Worm (Caenorhabditis elegans) whole organism, L1 larva: ENCODE results near the gene F37C12.10.

Source experiments
- C34B4.2 ChIP-seq: sonication (generic microtip); optimal IDR thresholded peaks from 2 replicates; lab custom pipeline; 2017; ENCODE audit warnings: mild to moderate bottlenecking, missing genetic modification characterization, missing compliant biosample characterization
- Y116A8C.19 ChIP-seq: sonication (generic microtip); optimal IDR thresholded peaks from 2 replicates; lab custom pipeline; 2016; ENCODE audit warnings: missing compliant biosample characterization, missing genetic modification characterization, borderline replicate concordance
- alr-1 ChIP-seq: fragments of 200-800 bp; sonication (Bioruptor generic); optimal IDR thresholded peaks from 2 replicates; lab custom pipeline; 2018; ENCODE audit warnings: borderline replicate concordance, mild to moderate bottlenecking, missing genetic modification characterization, missing compliant biosample characterization
- ama-1 ChIP-seq: fragments of 150-350 bp; optimal IDR thresholded peaks from 2 replicates; lab custom pipeline; 2014
- blmp-1 ChIP-seq: fragments of 150-350 bp; optimal IDR thresholded peaks from 2 replicates; lab custom pipeline; 2014; ENCODE audit warnings: missing biosample characterization, missing genetic modification characterization
- ceh-63 ChIP-seq: fragments of 200-800 bp; sonication (Bioruptor generic); optimal IDR thresholded peaks from 2 replicates; lab custom pipeline; 2018; ENCODE audit warnings: mild to moderate bottlenecking, missing genetic modification characterization, missing compliant biosample characterization
- ceh-82 ChIP-seq, 3 experiments: fragments of 150-350 bp in 1 of 3; sonication (generic microtip) in 2 of 3; optimal IDR thresholded peaks; 2 replicates each; lab custom pipeline; 2014 to 2017; ENCODE audit warnings: missing biosample characterization in 3 of 3, missing genetic modification characterization in 3 of 3
- ceh-88 ChIP-seq: fragments of 200-800 bp; sonication (Bioruptor generic); IDR thresholded peaks from 2 replicates; pipeline ENCODE4 v1.3.6; 2022; ENCODE audit warnings: missing genetic modification characterization, missing compliant biosample characterization
- dpl-1 ChIP-seq, 3 experiments: fragments of 150-350 bp in 2 of 3; sonication (generic microtip) in 1 of 3; optimal IDR thresholded peaks; 2 replicates each; lab custom pipeline; 2014 to 2017; ENCODE audit warnings: missing biosample characterization in 3 of 3, missing genetic modification characterization in 3 of 3, missing genetic modification reagents in 3 of 3
- dsc-1 ChIP-seq: sonication (generic microtip); optimal IDR thresholded peaks from 2 replicates; lab custom pipeline; 2016; ENCODE audit warnings: mild to moderate bottlenecking, missing genetic modification characterization, missing compliant biosample characterization
- fos-1 ChIP-seq: fragments of 150-350 bp; optimal IDR thresholded peaks from 2 replicates; lab custom pipeline; 2014; ENCODE audit warnings: missing biosample characterization, missing genetic modification characterization
- hlh-17 ChIP-seq: fragments of 200-800 bp; sonication (Bioruptor generic); optimal IDR thresholded peaks from 2 replicates; lab custom pipeline; 2018; ENCODE audit warnings: missing genetic modification characterization, mild to moderate bottlenecking, missing compliant biosample characterization, moderate library complexity, borderline replicate concordance
- irx-1 ChIP-seq: sonication (generic microtip); optimal IDR thresholded peaks from 2 replicates; lab custom pipeline; 2016; ENCODE audit warnings: missing genetic modification characterization, missing compliant biosample characterization
- isw-1 ChIP-seq: fragments of 200-800 bp; sonication (Bioruptor generic); IDR thresholded peaks from 2 replicates; pipeline ENCODE4 v1.3.6; 2022; ENCODE audit warnings: missing genetic modification characterization, missing compliant biosample characterization
- jun-1 ChIP-seq: fragments of 150-350 bp; optimal IDR thresholded peaks from 2 replicates; lab custom pipeline; 2014; ENCODE audit warnings: missing biosample characterization, missing genetic modification reagents, missing genetic modification characterization
- lin-14 ChIP-seq: fragments of 200-800 bp; sonication (Bioruptor generic); optimal IDR thresholded peaks from 2 replicates; lab custom pipeline; 2018; ENCODE audit warnings: mild to moderate bottlenecking, missing genetic modification characterization, moderate library complexity, missing compliant biosample characterization
- lin-15B ChIP-seq: fragments of 150-350 bp; sonication (generic microtip); optimal IDR thresholded peaks from 3 replicates; lab custom pipeline; 2014; ENCODE audit warnings: missing biosample characterization, missing genetic modification characterization
- lin-39 ChIP-seq: fragments of 150-350 bp; optimal IDR thresholded peaks from 2 replicates; lab custom pipeline; 2014; ENCODE audit warnings: missing biosample characterization, missing genetic modification reagents, missing genetic modification characterization
- lir-3 ChIP-seq: sonication (generic microtip); optimal IDR thresholded peaks from 2 replicates; lab custom pipeline; 2016; ENCODE audit warnings: mild to moderate bottlenecking, missing genetic modification characterization, moderate library complexity, missing compliant biosample characterization; ENCODE audit not compliant: poor library complexity
- lsy-2 ChIP-seq, 2 experiments: fragments of 150-350 bp; optimal IDR thresholded peaks; 2 replicates each; lab custom pipeline; 2014; ENCODE audit warnings: missing biosample characterization in 2 of 2, missing genetic modification characterization in 2 of 2
- mef-2 ChIP-seq: fragments of 150-350 bp; optimal IDR thresholded peaks from 2 replicates; lab custom pipeline; 2014; ENCODE audit warnings: missing biosample characterization, missing genetic modification characterization
- nhr-11 ChIP-seq: fragments of 150-350 bp; optimal IDR thresholded peaks from 2 replicates; lab custom pipeline; 2014; ENCODE audit warnings: missing biosample characterization, missing genetic modification characterization
- nhr-19 ChIP-seq: fragments of 200-800 bp; sonication (Bioruptor generic); conservative IDR thresholded peaks from 2 replicates; pipeline ENCODE4 v1.3.6; 2022; ENCODE audit warnings: missing genetic modification characterization, missing compliant biosample characterization
- nhr-20 ChIP-seq: sonication (generic microtip); optimal IDR thresholded peaks from 2 replicates; lab custom pipeline; 2016; ENCODE audit warnings: mild to moderate bottlenecking, missing genetic modification characterization, missing compliant biosample characterization
- nhr-237 ChIP-seq: fragments of 150-350 bp; optimal IDR thresholded peaks from 2 replicates; lab custom pipeline; 2014; ENCODE audit warnings: missing biosample characterization, missing genetic modification characterization
- nhr-28 ChIP-seq: fragments of 150-350 bp; optimal IDR thresholded peaks from 2 replicates; lab custom pipeline; 2014; ENCODE audit warnings: missing biosample characterization, missing genetic modification characterization
- nhr-47 ChIP-seq: sonication (generic microtip); optimal IDR thresholded peaks from 2 replicates; lab custom pipeline; 2016; ENCODE audit warnings: mild to moderate bottlenecking, missing genetic modification characterization, moderate library complexity, missing compliant biosample characterization
- nhr-71 ChIP-seq: sonication (generic microtip); optimal IDR thresholded peaks from 2 replicates; lab custom pipeline; 2016; ENCODE audit warnings: mild to moderate bottlenecking, missing genetic modification characterization, moderate library complexity, missing compliant biosample characterization
- nhr-77 ChIP-seq: fragments of 150-350 bp; optimal IDR thresholded peaks from 2 replicates; lab custom pipeline; 2014; ENCODE audit warnings: missing biosample characterization, missing genetic modification characterization
- nhr-84 ChIP-seq: sonication (generic microtip); optimal IDR thresholded peaks from 2 replicates; lab custom pipeline; 2017; ENCODE audit warnings: missing biosample characterization, missing genetic modification characterization
- nhr-85 ChIP-seq: sonication (generic microtip); peaks from one replicate; lab custom pipeline; 2016; ENCODE audit warnings: missing genetic modification characterization, inconsistent platforms, missing compliant biosample characterization
- nhr-90 ChIP-seq: sonication (generic microtip); optimal IDR thresholded peaks from 2 replicates; lab custom pipeline; 2016; ENCODE audit warnings: mild to moderate bottlenecking, missing genetic modification characterization, missing compliant biosample characterization; ENCODE audit not compliant: poor library complexity
- pax-3 ChIP-seq: fragments of 200-800 bp; sonication (Bioruptor generic); optimal IDR thresholded peaks from 2 replicates; lab custom pipeline; 2018; ENCODE audit warnings: mild to moderate bottlenecking, missing genetic modification characterization, moderate library complexity, missing compliant biosample characterization
- pqm-1 ChIP-seq: sonication (generic microtip); optimal IDR thresholded peaks from 3 replicates; lab custom pipeline; 2017; ENCODE audit warnings: missing biosample characterization, missing genetic modification characterization
- skn-1 ChIP-seq: fragments of 150-350 bp; optimal IDR thresholded peaks from 2 replicates; lab custom pipeline; 2014; ENCODE audit warnings: missing biosample characterization, missing genetic modification characterization
- snpc-4 ChIP-seq: fragments of 150-350 bp; optimal IDR thresholded peaks from 2 replicates; lab custom pipeline; 2014; ENCODE audit warnings: missing biosample characterization, missing genetic modification characterization
- snu-23 ChIP-seq: sonication (generic microtip); optimal IDR thresholded peaks from 2 replicates; lab custom pipeline; 2016; ENCODE audit warnings: missing genetic modification characterization, missing compliant biosample characterization
- sptf-1 ChIP-seq: fragments of 150-350 bp; optimal IDR thresholded peaks from 2 replicates; lab custom pipeline; 2014; ENCODE audit warnings: missing biosample characterization, missing genetic modification characterization
- swsn-7 ChIP-seq: sonication (generic microtip); optimal IDR thresholded peaks from 2 replicates; lab custom pipeline; 2016; ENCODE audit warnings: missing genetic modification characterization, missing compliant biosample characterization
- unc-30 ChIP-seq: sonication (generic microtip); optimal IDR thresholded peaks from 2 replicates; lab custom pipeline; 2017; ENCODE audit warnings: missing biosample characterization, missing genetic modification characterization
- unc-62 ChIP-seq: fragments of 150-350 bp; optimal IDR thresholded peaks from 2 replicates; lab custom pipeline; 2014; ENCODE audit warnings: missing biosample characterization, missing genetic modification reagents, missing genetic modification characterization
- unc-86 ChIP-seq: sonication (generic microtip); optimal IDR thresholded peaks from 2 replicates; lab custom pipeline; 2016; ENCODE audit warnings: missing genetic modification characterization, missing compliant biosample characterization
- xbp-1 ChIP-seq: sonication (generic microtip); optimal IDR thresholded peaks from 2 replicates; lab custom pipeline; 2016; ENCODE audit warnings: missing genetic modification characterization, missing compliant biosample characterization
- zip-4 ChIP-seq: fragments of 200-800 bp; sonication (Bioruptor generic); optimal IDR thresholded peaks from 2 replicates; lab custom pipeline; 2018; ENCODE audit warnings: mild to moderate bottlenecking, missing genetic modification characterization, moderate library complexity, missing compliant biosample characterization
- ztf-11 ChIP-seq, 2 experiments: sonication (generic microtip); optimal IDR thresholded peaks; 2 replicates each; lab custom pipeline; 2016 to 2017; ENCODE audit warnings: missing genetic modification characterization in 2 of 2, missing biosample characterization in 1 of 2, missing compliant biosample characterization in 1 of 2

F37C12.10 gene

ce11 chrIII:7181822-7182221 lies 6.4 kb downstream of the F37C12.10 start, which contains the start of gene epg-4 (continued):
- no peak for TF ChIP-seq sptf-1 (tag; lab: Kevin White, UChicago)
- TF ChIP-seq ztf-11 (tag; optimal IDR thresholded peaks at IDR 0.05; lab: Kevin White, UChicago), result no peak
- no peak for TF ChIP-seq nhr-19 (GFP tag; lab: Robert Waterston, UW)
- peak in 1 of 3 experiments; percentile 11 for TF ChIP-seq ceh-82 (tag; optimal IDR thresholded peaks at IDR 0.05; lab: Kevin White, UChicago)
- TF ChIP-seq xbp-1 (tag; lab: Kevin White, UChicago), result no peak
- TF ChIP-seq unc-30 (tag; lab: Kevin White, UChicago), result no peak
- no peak for TF ChIP-seq jun-1
- TF ChIP-seq nhr-20 (tag; lab: Kevin White, UChicago), result peak; percentile 15
- TF ChIP-seq nhr-85, result peak; percentile 36
- peak; percentile 36 for TF ChIP-seq snu-23 (GFP tag; lab: Kevin White, UChicago)
- no peak for TF ChIP-seq zip-4 (GFP tag; lab: Kevin White, UChicago)
- no peak; the same call in 1 of the 2 replicates for TF ChIP-seq isw-1
- TF ChIP-seq lin-39 (tag; lab: Kevin White, UChicago), result no peak
- peak; percentile 47 for TF ChIP-seq skn-1 (tag; lab: Kevin White, UChicago)
- no peak for TF ChIP-seq ceh-63 (GFP tag; lab: Kevin White, UChicago)
- TF ChIP-seq nhr-237 (tag; lab: Kevin White, UChicago), result no peak
- TF ChIP-seq ama-1 (lab: Kevin White, UChicago), result no peak
- no peak for TF ChIP-seq pax-3
- TF ChIP-seq C34B4.2 (tag; lab: Kevin White, UChicago), result no peak
- TF ChIP-seq alr-1 (tag; lab: Kevin White, UChicago), result no peak
- no peak for TF ChIP-seq ceh-88 (GFP tag; lab: Robert Waterston, UW)
- no peak for TF ChIP-seq mef-2 (tag; lab: Kevin White, UChicago)
- no peak for TF ChIP-seq unc-62 (GFP tag; lab: Kevin White, UChicago)
- no peak for TF ChIP-seq dsc-1 (tag; lab: Kevin White, UChicago)
- peak; percentile 70 for TF ChIP-seq lin-14 (GFP tag; lab: Kevin White, UChicago)
- no peak for TF ChIP-seq swsn-7 (tag; lab: Kevin White, UChicago)
- no peak for TF ChIP-seq unc-86 (tag; lab: Kevin White, UChicago)
- TF ChIP-seq pqm-1 (tag; lab: Kevin White, UChicago), result no peak
- TF ChIP-seq nhr-77 (tag; lab: Kevin White, UChicago), result peak; percentile 3
- TF ChIP-seq lin-15B (tag; lab: Kevin White, UChicago), result no peak
- peak; percentile 9 to 53 (median 41) for TF ChIP-seq dpl-1 (GFP tag; optimal IDR thresholded peaks at IDR 0.05; lab: Kevin White, UChicago)
- TF ChIP-seq Y116A8C.19 (tag; lab: Kevin White, UChicago), result no peak
- peak; percentile 33 for TF ChIP-seq blmp-1 (tag; lab: Kevin White, UChicago)
- TF ChIP-seq lir-3 (tag; lab: Kevin White, UChicago), result no peak
- TF ChIP-seq lsy-2 (tag; optimal IDR thresholded peaks at IDR 0.05; lab: Kevin White, UChicago), result peak in 1 of 2 experiments; percentile 69
- TF ChIP-seq nhr-28 (tag; lab: Kevin White, UChicago), result no peak
- TF ChIP-seq irx-1 (tag; lab: Kevin White, UChicago), result no peak

- TF ChIP-seq nhr-11 (tag; lab: Kevin White, UChicago) (no peak), nhr-71 (tag; lab: Kevin White, UChicago) (no peak), nhr-84 (no peak), ztf-11 (tag; optimal IDR thresholded peaks at IDR 0.05; lab: Kevin White, UChicago) (no peak), blmp-1 (tag; lab: Kevin White, UChicago) (no peak), unc-30 (tag; lab: Kevin White, UChicago) (no peak), jun-1 (no peak), nhr-47 (tag; lab: Kevin White, UChicago) (peak; percentile 18), nhr-90 (tag; lab: Kevin White, UChicago) (peak; percentile 5), snpc-4 (no peak), fos-1 (tag; lab: Kevin White, UChicago) (no peak), hlh-17 (no peak), lsy-2 (tag; optimal IDR thresholded peaks at IDR 0.05; lab: Kevin White, UChicago) (peak in 1 of 2 experiments; percentile 28), ama-1 (lab: Kevin White, UChicago) (peak; percentile 41)
- TF ChIP-seq, all 84 proteins: peak for 4
These were observed 7.6 kb downstream of the F37C12.10 start, which contains the start of gene ndab-2 for ce11 chrIII:7180613-7181012. TSS of gene ndab-2 (plus strand) at chrIII:7180752.
